Fruit fly (Drosophila melanogaster) whole organism, prepupa: Measurements from ENCODE around the gene CG3032.

ENCODE experiments used
- CG10669 ChIP-seq: fragments of 200-800 bp; sonication (Bioruptor generic); optimal IDR thresholded peaks from 3 replicates; lab custom pipeline; 2018; ENCODE audit warnings: missing biosample characterization, mild to moderate bottlenecking, missing genetic modification characterization, moderate library complexity
- CG11294 ChIP-seq: fragments of 200-800 bp; sonication (Bioruptor generic); IDR thresholded peaks from 2 replicates; pipeline ENCODE4 v1.3.6; 2022; ENCODE audit warnings: missing biosample characterization, missing genetic modification characterization
- CG11762 ChIP-seq: fragments of 200-800 bp; sonication (Bioruptor generic); optimal IDR thresholded peaks from 3 replicates; lab custom pipeline; 2016; ENCODE audit warnings: missing biosample characterization, missing genetic modification characterization; ENCODE audit not compliant: insufficient read depth
- CG11902 ChIP-seq: fragments of 200-800 bp; sonication (Bioruptor generic); optimal IDR thresholded peaks from 3 replicates; lab custom pipeline; 2016; ENCODE audit warnings: missing biosample characterization, missing genetic modification characterization
- CG15336 ChIP-seq: fragments of 200-800 bp; sonication (Bioruptor generic); IDR thresholded peaks from 2 replicates; pipeline ENCODE4 v1.3.6; 2022; ENCODE audit warnings: missing biosample characterization, missing genetic modification characterization
- CG32006 ChIP-seq: fragments of 200-800 bp; sonication (Bioruptor generic); optimal IDR thresholded peaks from 3 replicates; lab custom pipeline; 2017; ENCODE audit warnings: missing biosample characterization, mild to moderate bottlenecking, missing genetic modification characterization
- CG34406 ChIP-seq: fragments of 200-800 bp; sonication (Bioruptor generic); optimal IDR thresholded peaks from 3 replicates; lab custom pipeline; 2016; ENCODE audit warnings: missing biosample characterization, missing genetic modification characterization
- CG3919 ChIP-seq: fragments of 200-800 bp; sonication (Bioruptor generic); optimal IDR thresholded peaks from 3 replicates; lab custom pipeline; 2016; ENCODE audit warnings: missing biosample characterization, missing genetic modification characterization
- CG4318 ChIP-seq: fragments of 200-800 bp; sonication (Bioruptor generic); optimal IDR thresholded peaks from 3 replicates; lab custom pipeline; 2017; ENCODE audit warnings: missing biosample characterization, mild to moderate bottlenecking, missing genetic modification characterization
- CG6792 ChIP-seq: fragments of 200-800 bp; sonication (Bioruptor generic); optimal IDR thresholded peaks from 3 replicates; lab custom pipeline; 2016; ENCODE audit warnings: missing biosample characterization, missing genetic modification characterization
- CG6854 ChIP-seq: fragments of 200-800 bp; sonication (Bioruptor generic); optimal IDR thresholded peaks from 2 replicates; lab custom pipeline; 2017; ENCODE audit warnings: missing biosample characterization, mild to moderate bottlenecking, missing genetic modification characterization
- CG7368 ChIP-seq: fragments of 200-800 bp; sonication (Bioruptor generic); optimal IDR thresholded peaks from 3 replicates; lab custom pipeline; 2016; ENCODE audit warnings: missing biosample characterization, missing genetic modification characterization
- CG8319 ChIP-seq: fragments of 200-800 bp; sonication (Bioruptor generic); optimal IDR thresholded peaks from 3 replicates; lab custom pipeline; 2016; ENCODE audit warnings: missing biosample characterization, missing genetic modification characterization
- CG8632 ChIP-seq: fragments of 200-800 bp; sonication (Bioruptor generic); optimal IDR thresholded peaks from 3 replicates; lab custom pipeline; 2016; ENCODE audit warnings: missing biosample characterization, missing genetic modification characterization
- CG9139 ChIP-seq: fragments of 200-800 bp; sonication (Bioruptor generic); optimal IDR thresholded peaks from 3 replicates; lab custom pipeline; 2017; ENCODE audit warnings: missing biosample characterization, mild to moderate bottlenecking, missing genetic modification characterization
- Eip75B ChIP-seq: fragments of 200-800 bp; sonication (Bioruptor generic); optimal IDR thresholded peaks from 3 replicates; lab custom pipeline; 2016; ENCODE audit warnings: missing biosample characterization, missing genetic modification characterization
- Eip78C ChIP-seq: fragments of 200-800 bp; sonication (Bioruptor generic); peaks from one replicate; lab custom pipeline; 2016; ENCODE audit warnings: missing biosample characterization, missing genetic modification characterization
- Ets21C ChIP-seq: fragments of 200-800 bp; sonication (Bioruptor generic); optimal IDR thresholded peaks from 3 replicates; lab custom pipeline; 2016; ENCODE audit warnings: missing biosample characterization, missing genetic modification characterization
- Ets96B ChIP-seq: fragments of 200-800 bp; optimal IDR thresholded peaks from 2 replicates; lab custom pipeline; 2019; ENCODE audit warnings: missing biosample characterization, mild to moderate bottlenecking, missing genetic modification characterization, moderate library complexity
- Hr39 ChIP-seq: fragments of 200-800 bp; sonication (Bioruptor generic); optimal IDR thresholded peaks from 2 replicates; lab custom pipeline; 2016; ENCODE audit warnings: missing biosample characterization, missing genetic modification characterization
- Hr4 ChIP-seq: fragments of 200-800 bp; sonication (Bioruptor generic); optimal IDR thresholded peaks from 3 replicates; lab custom pipeline; 2016; ENCODE audit warnings: missing biosample characterization, missing genetic modification characterization
- Lpt ChIP-seq: fragments of 200-800 bp; sonication (Bioruptor generic); optimal IDR thresholded peaks from 3 replicates; lab custom pipeline; 2016; ENCODE audit warnings: missing biosample characterization, missing genetic modification characterization
- Smox ChIP-seq: fragments of 200-800 bp; sonication (Bioruptor generic); optimal IDR thresholded peaks from 3 replicates; lab custom pipeline; 2016; ENCODE audit warnings: missing biosample characterization, missing genetic modification characterization
- Sox102F ChIP-seq: fragments of 200-800 bp; sonication (Bioruptor generic); optimal IDR thresholded peaks from 2 replicates; lab custom pipeline; 2016; ENCODE audit warnings: missing biosample characterization, mild to moderate bottlenecking, missing genetic modification characterization
- Sox14 ChIP-seq: fragments of 200-800 bp; sonication (Bioruptor generic); optimal IDR thresholded peaks from 3 replicates; lab custom pipeline; 2016; ENCODE audit warnings: missing biosample characterization, missing genetic modification characterization
- Sox15 ChIP-seq: fragments of 200-800 bp; sonication (Bioruptor generic); optimal IDR thresholded peaks from 3 replicates; lab custom pipeline; 2016; ENCODE audit warnings: missing biosample characterization, missing genetic modification characterization
- achi ChIP-seq: fragments of 200-800 bp; sonication (Bioruptor generic); optimal IDR thresholded peaks from 3 replicates; lab custom pipeline; 2016; ENCODE audit warnings: missing biosample characterization, missing genetic modification characterization
- acj6 ChIP-seq: fragments of 200-800 bp; sonication (Bioruptor generic); optimal IDR thresholded peaks from 3 replicates; lab custom pipeline; 2016; ENCODE audit warnings: missing biosample characterization, missing genetic modification characterization
- cyc ChIP-seq: fragments of 200-800 bp; sonication (Bioruptor generic); optimal IDR thresholded peaks from 3 replicates; lab custom pipeline; 2016; ENCODE audit warnings: missing biosample characterization, missing genetic modification characterization
- dsx ChIP-seq: fragments of 200-800 bp; optimal IDR thresholded peaks from 3 replicates; lab custom pipeline; 2019; ENCODE audit warnings: missing biosample characterization, mild to moderate bottlenecking, missing genetic modification characterization, moderate library complexity; ENCODE audit not compliant: poor library complexity, severe bottlenecking
- eg ChIP-seq: fragments of 200-800 bp; sonication (Bioruptor generic); IDR thresholded peaks from 3 replicates; pipeline ENCODE4 v1.3.6; 2022; ENCODE audit warnings: missing biosample characterization, missing genetic modification characterization
- fd59A ChIP-seq: fragments of 200-800 bp; sonication (Bioruptor generic); optimal IDR thresholded peaks from 2 replicates; lab custom pipeline; 2017; ENCODE audit warnings: missing biosample characterization, mild to moderate bottlenecking, missing genetic modification characterization, missing genetic modification reagents
- salr ChIP-seq, 2 experiments: fragments of 200-800 bp; sonication (Bioruptor generic); optimal IDR thresholded peaks; 3 replicates each; lab custom pipeline; 2016 to 2018; ENCODE audit warnings: missing biosample characterization in 2 of 2, missing genetic modification characterization in 2 of 2, mild to moderate bottlenecking in 1 of 2
- spab ChIP-seq: fragments of 200-800 bp; sonication (Bioruptor generic); optimal IDR thresholded peaks from 2 replicates; lab custom pipeline; 2017; ENCODE audit warnings: missing biosample characterization, mild to moderate bottlenecking, missing genetic modification characterization, missing genetic modification reagents
- ss ChIP-seq, 2 experiments: fragments of 200-800 bp; sonication (Bioruptor generic); optimal IDR thresholded peaks; 2 replicates in 1 of 2; 3 replicates in 1 of 2; lab custom pipeline; 2017 to 2018; ENCODE audit warnings: mild to moderate bottlenecking in 2 of 2, missing biosample characterization in 2 of 2, missing genetic modification characterization in 2 of 2, moderate library complexity in 1 of 2
- svp ChIP-seq: fragments of 200-800 bp; sonication (Bioruptor generic); peaks from one replicate; lab custom pipeline; 2016; ENCODE audit warnings: missing biosample characterization, missing genetic modification characterization
- topi ChIP-seq: fragments of 200-800 bp; sonication (Bioruptor generic); optimal IDR thresholded peaks from 3 replicates; lab custom pipeline; 2016; ENCODE audit warnings: missing biosample characterization, missing genetic modification characterization
- vri ChIP-seq: fragments of 200-800 bp; sonication (Bioruptor generic); optimal IDR thresholded peaks from 3 replicates; lab custom pipeline; 2016; ENCODE audit warnings: missing biosample characterization, mild to moderate bottlenecking, missing genetic modification characterization

Gene CG3032

dm6 chrX:6983500-6984320, 30.0 kb downstream of the CG3032 start (continued):
- TF ChIP-seq vri (no peak), CG7368 (GFP tag; lab: Kevin White, UChicago) (peak; percentile 28), dsx (GFP tag; lab: Kevin White, UChicago) (peak; percentile 84), CG6792 (GFP tag; lab: Kevin White, UChicago) (peak; percentile 52), salr (GFP tag; optimal IDR thresholded peaks at IDR 0.05; lab: Kevin White, UChicago) (peak; percentile 29 to 46), cyc (peak; percentile 5), Sox14 (GFP tag; lab: Kevin White, UChicago) (no peak), Hr39 (GFP tag; lab: Kevin White, UChicago) (no peak), CG8319 (GFP tag; lab: Kevin White, UChicago) (no peak), eg (GFP tag; lab: Robert Waterston, UW) (0 out of 3 replicates have a peak, but pooled peaks have one; percentile 21), svp (GFP tag; lab: Kevin White, UChicago) (peak; percentile 80), Ets96B (tag; lab: Kevin White, UChicago) (peak; percentile 62), CG11762 (GFP tag; lab: Kevin White, UChicago) (no peak), CG34406 (GFP tag; lab: Kevin White, UChicago) (peak; percentile 51), Sox15 (no peak), CG3919 (GFP tag; lab: Kevin White, UChicago) (peak; percentile 62), CG32006 (peak; percentile 30), acj6 (GFP tag; lab: Kevin White, UChicago) (peak; percentile 61), Hr4 (GFP tag; lab: Kevin White, UChicago) (no peak), Lpt (GFP tag; lab: Kevin White, UChicago) (peak; percentile 27), Smox (GFP tag; lab: Kevin White, UChicago) (peak; percentile 31), CG10669 (GFP tag; lab: Kevin White, UChicago) (peak; percentile 44), CG4318 (GFP tag; lab: Kevin White, UChicago) (no peak), CG9139 (GFP tag; lab: Kevin White, UChicago) (peak; percentile 14), fd59A (GFP tag; lab: Kevin White, UChicago) (peak; percentile 41), ss (GFP tag; optimal IDR thresholded peaks at IDR 0.05; lab: Kevin White, UChicago) (peak; percentile 87 to 88), Eip75B (GFP tag; lab: Kevin White, UChicago) (peak; percentile 29), achi (GFP tag; lab: Kevin White, UChicago) (peak; percentile 50), CG11294 (GFP tag; lab: Robert Waterston, UW) (no peak), Eip78C (peak; percentile 87), spab (GFP tag; lab: Kevin White, UChicago) (peak; percentile 56), Ets21C (GFP tag; lab: Kevin White, UChicago) (no peak), CG11902 (GFP tag; lab: Kevin White, UChicago) (no peak), CG8632 (GFP tag; lab: Kevin White, UChicago) (peak; percentile 55), topi (peak; percentile 37), Sox102F (peak; percentile 39)
- TF ChIP-seq, all 60 proteins: peak for 41

- no peak for TF ChIP-seq CG15336 (GFP tag; lab: Robert Waterston, UW)
- TF ChIP-seq CG6854: no peak
- TF ChIP-seq svp (GFP tag; lab: Kevin White, UChicago): peak; percentile 65
- TF ChIP-seq, all 60 proteins: peak for 1
Measured at dm6 chrX:6982705-6983384, 30.8 kb downstream of the CG3032 start.
